Worm (Caenorhabditis elegans) whole organism, L3 larva: ENCODE results near the gene F59A1.18.

ENCODE experiments used
- aly-2 ChIP-seq: fragments of 150-350 bp; optimal IDR thresholded peaks from 2 replicates; lab custom pipeline; 2014; ENCODE audit warnings: missing biosample characterization, missing genetic modification characterization
- ceh-82 ChIP-seq: fragments of 150-350 bp; optimal IDR thresholded peaks from 2 replicates; lab custom pipeline; 2014; ENCODE audit warnings: missing biosample characterization, missing genetic modification characterization
- daf-12 ChIP-seq: fragments of 150-350 bp; optimal IDR thresholded peaks from 2 replicates; lab custom pipeline; 2014; ENCODE audit warnings: missing biosample characterization, missing genetic modification reagents, missing genetic modification characterization
- lin-39 ChIP-seq: fragments of 150-350 bp; optimal IDR thresholded peaks from 2 replicates; lab custom pipeline; 2018; ENCODE audit warnings: missing biosample characterization, missing genetic modification reagents, missing genetic modification characterization
- mdl-1 ChIP-seq: fragments of 150-350 bp; optimal IDR thresholded peaks from 2 replicates; lab custom pipeline; 2014; ENCODE audit warnings: missing biosample characterization, missing genetic modification characterization
- nfya-1 ChIP-seq: sonication (generic microtip); optimal IDR thresholded peaks from 2 replicates; lab custom pipeline; 2017; ENCODE audit warnings: missing genetic modification characterization, mild to moderate bottlenecking, missing compliant biosample characterization, antibody characterized with exemption, moderate library complexity; ENCODE audit not compliant: insufficient read depth
- unc-62 ChIP-seq: fragments of 150-350 bp; sonication (generic microtip); optimal IDR thresholded peaks from 4 replicates; lab custom pipeline; 2014; ENCODE audit warnings: missing biosample characterization, missing genetic modification reagents, missing genetic modification characterization
- ztf-4 ChIP-seq: fragments of 150-350 bp; optimal IDR thresholded peaks from 2 replicates; lab custom pipeline; 2014; ENCODE audit warnings: missing biosample characterization, missing genetic modification characterization

DNA sequence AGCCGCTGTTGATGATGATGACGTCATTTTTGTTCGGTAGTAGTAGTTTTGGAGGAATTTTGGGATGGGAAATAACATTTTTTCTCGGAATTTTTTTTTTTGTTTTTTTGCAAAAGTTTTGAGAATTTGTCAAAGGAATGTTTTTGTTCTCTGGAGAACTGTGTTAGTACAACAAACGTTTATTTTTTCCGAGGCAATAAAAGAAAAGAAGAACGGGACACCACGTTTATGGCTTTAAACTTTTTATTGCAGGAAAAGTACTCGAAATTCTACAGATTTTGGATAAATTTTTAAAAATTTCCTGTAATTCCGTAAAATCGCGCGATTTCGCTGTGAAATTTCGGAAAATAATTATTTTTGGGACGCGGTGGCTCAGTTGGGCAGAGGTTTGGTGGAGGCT, 4.2 kb upstream of the F59A1.18 start, which contains the start of gene F59A1.13:
- TF ChIP-seq aly-2 (tag; lab: Kevin White, UChicago) (no peak), lin-39 (tag; lab: Kevin White, UChicago) (no peak), ceh-82 (tag; lab: Kevin White, UChicago) (no peak), unc-62 (GFP tag; lab: Kevin White, UChicago) (no peak), nfya-1 (tag; lab: Kevin White, UChicago) (no peak), ztf-4 (tag; lab: Kevin White, UChicago) (no peak), daf-12 (tag; lab: Kevin White, UChicago) (no peak), mdl-1 (tag; lab: Kevin White, UChicago) (no peak)
